Fruit fly (Drosophila melanogaster): ENCODE results near the gene Hyls1.

The Hyls1 gene

dm6 chr2L:16317777-16318610 lies 34.4 kb downstream of the Hyls1 start (continued):
- TF ChIP-seq odd (GFP tag; optimal IDR thresholded peaks at IDR 0.05) (peak; percentile 72), CG9797 (GFP tag; optimal IDR thresholded peaks at IDR 0.05) (no peak), CG11093 (GFP tag; IDR thresholded peaks at IDR 0.05) (no peak), pita (GFP tag; optimal IDR thresholded peaks at IDR 0.05) (no peak), HmgZ (tag; optimal IDR thresholded peaks at IDR 0.05) (no peak), Dbx (GFP tag; IDR thresholded peaks at IDR 0.05) (peak; percentile 62; the same call in 2 of the 3 replicates), CG3847 (GFP tag; IDR thresholded peaks at IDR 0.05) (peak; percentile 34; the same call in 1 of the 2 replicates), CG5953 (GFP tag; IDR thresholded peaks at IDR 0.05) (peak; percentile 73), so (GFP tag; IDR thresholded peaks at IDR 0.05) (peak; percentile 54; the same call in 2 of the 3 replicates), CG12155 (GFP tag; optimal IDR thresholded peaks at IDR 0.05) (peak; percentile 25), Ssrp (tag; optimal IDR thresholded peaks at IDR 0.05) (no peak), gcm (GFP tag; optimal IDR thresholded peaks at IDR 0.05) (peak; percentile 8), CG13123 (GFP tag; optimal IDR thresholded peaks at IDR 0.05) (no peak), CG8290 (GFP tag; optimal IDR thresholded peaks at IDR 0.05) (no peak), CG8290 (tag; optimal IDR thresholded peaks at IDR 0.05) (peak in 1 of 2 experiments; percentile 35), hbn (GFP tag; IDR thresholded peaks at IDR 0.05; ENCODE audit: partially characterized antibody) (no peak), CG6813 (GFP tag; optimal IDR thresholded peaks at IDR 0.05) (peak; percentile 60), CG8944 (GFP tag; optimal IDR thresholded peaks at IDR 0.05) (no peak), repo (GFP tag; optimal IDR thresholded peaks at IDR 0.05) (peak; percentile 16), Elba2 (GFP tag; optimal IDR thresholded peaks at IDR 0.05) (no peak), CG7357 (GFP tag; IDR thresholded peaks at IDR 0.05) (no peak), kni (GFP tag; optimal IDR thresholded peaks at IDR 0.05) (peak; percentile 77), PHDP (tag; optimal IDR thresholded peaks at IDR 0.05) (peak; percentile 65), Ada2b (GFP tag; IDR thresholded peaks at IDR 0.05) (0 out of 2 replicates have a peak, but pooled peaks have one; percentile 21), CG15269 (tag; optimal IDR thresholded peaks at IDR 0.05) (peak; percentile 43), CG9876 (GFP tag; optimal IDR thresholded peaks at IDR 0.05) (no peak), CG32767 (GFP tag; IDR thresholded peaks at IDR 0.05) (0 out of 2 replicates have a peak, but pooled peaks have one; percentile 12), CG2120 (GFP tag; optimal IDR thresholded peaks at IDR 0.05) (peak; percentile 42), CG15479 (GFP tag; optimal IDR thresholded peaks at IDR 0.05) (no peak), CG16813 (GFP tag; IDR thresholded peaks at IDR 0.05; ENCODE audit: partially characterized antibody) (no peak), CG6175 (GFP tag; IDR thresholded peaks at IDR 0.05) (no peak), Max (GFP tag; optimal IDR thresholded peaks at IDR 0.05) (no peak), onecut (GFP tag; IDR thresholded peaks at IDR 0.05) (peak; percentile 47), kay (GFP tag; optimal IDR thresholded peaks at IDR 0.05) (no peak), gcm2 (GFP tag; optimal IDR thresholded peaks at IDR 0.05) (no peak), fd102C (GFP tag; optimal IDR thresholded peaks at IDR 0.05) (no peak), CG4282 (GFP tag; optimal IDR thresholded peaks at IDR 0.05) (no peak), pb (GFP tag; optimal IDR thresholded peaks at IDR 0.05) (no peak), jing (GFP tag; optimal IDR thresholded peaks at IDR 0.05) (no peak), Vsx1 (GFP tag; optimal IDR thresholded peaks at IDR 0.05) (peak; percentile 77), Blimp-1 (GFP tag; optimal IDR thresholded peaks at IDR 0.05) (no peak), hth (optimal IDR thresholded peaks at IDR 0.05) (no peak), crc (GFP tag; optimal IDR thresholded peaks at IDR 0.05) (peak; percentile 55), CG8089 (GFP tag; optimal IDR thresholded peaks at IDR 0.05) (peak; percentile 8), Dip2 (GFP tag; IDR thresholded peaks at IDR 0.05) (no peak), Bgb (GFP tag; IDR thresholded peaks at IDR 0.05; ENCODE audit: partially characterized antibody) (no peak), Hmr (GFP tag; optimal IDR thresholded peaks at IDR 0.05) (peak; percentile 82), CG32532 (GFP tag; IDR thresholded peaks at IDR 0.05) (no peak; the same call in 1 of the 2 replicates), YL-1 (GFP tag; optimal IDR thresholded peaks at IDR 0.05) (peak; percentile 44), esg (GFP tag; conservative IDR thresholded peaks at IDR 0.05) (no peak)
